Worm (Caenorhabditis elegans) whole organism, early embryonic: ENCODE measurements around the gene srz-71.
"Not testable (repeated sequence)": the region's sequence is repeated elsewhere in the genome, so short reads cannot be mapped to it uniquely, and the experiment has no call there.

Source experiments
- B0310.2 ChIP-seq: sonication (generic microtip); optimal IDR thresholded peaks from 2 replicates; lab custom pipeline; 2016; ENCODE audit warnings: mild to moderate bottlenecking, missing genetic modification characterization, missing compliant biosample characterization
- F13C5.2 ChIP-seq: sonication (generic microtip); optimal IDR thresholded peaks from 2 replicates; lab custom pipeline; 2017; ENCODE audit warnings: mild to moderate bottlenecking, missing genetic modification characterization, inconsistent platforms, missing compliant biosample characterization
- aly-1 ChIP-seq: sonication (generic microtip); optimal IDR thresholded peaks from 2 replicates; lab custom pipeline; 2016; ENCODE audit warnings: missing genetic modification characterization, missing compliant biosample characterization
- ama-1 ChIP-seq: fragments of 150-350 bp; optimal IDR thresholded peaks from 2 replicates; lab custom pipeline; 2014
- ceh-13 ChIP-seq: fragments of 200-800 bp; sonication (Bioruptor generic); optimal IDR thresholded peaks from 2 replicates; lab custom pipeline; 2018; ENCODE audit warnings: mild to moderate bottlenecking, missing genetic modification characterization, missing compliant biosample characterization
- ceh-36 ChIP-seq: sonication (generic microtip); optimal IDR thresholded peaks from 2 replicates; lab custom pipeline; 2016; ENCODE audit warnings: missing genetic modification characterization, inconsistent platforms, missing compliant biosample characterization
- ets-7 ChIP-seq: sonication (generic microtip); optimal IDR thresholded peaks from 2 replicates; lab custom pipeline; 2016; ENCODE audit warnings: missing genotype, missing genetic modification characterization, missing compliant biosample characterization
- flt-1 ChIP-seq: fragments of 200-800 bp; sonication (Bioruptor generic); IDR thresholded peaks from 2 replicates; pipeline ENCODE4 v1.3.6; 2022; ENCODE audit warnings: missing genetic modification characterization, missing compliant biosample characterization
- hmbx-1 ChIP-seq: sonication (generic microtip); optimal IDR thresholded peaks from 2 replicates; lab custom pipeline; 2016; ENCODE audit warnings: mild to moderate bottlenecking, missing genetic modification characterization, missing compliant biosample characterization
- hmg-4 ChIP-seq: fragments of 200-800 bp; sonication (Bioruptor generic); optimal IDR thresholded peaks from 2 replicates; lab custom pipeline; 2018; ENCODE audit warnings: mild to moderate bottlenecking, missing genetic modification characterization, missing compliant biosample characterization
- hnd-1 ChIP-seq: sonication (generic microtip); optimal IDR thresholded peaks from 2 replicates; lab custom pipeline; 2016; ENCODE audit warnings: missing genetic modification characterization, missing compliant biosample characterization
- pes-1 ChIP-seq: fragments of 200-800 bp; sonication (Bioruptor generic); IDR thresholded peaks from 2 replicates; pipeline ENCODE4 v1.3.6; 2022; ENCODE audit warnings: missing genetic modification reagents, missing genetic modification characterization, missing compliant biosample characterization
- scrt-1 ChIP-seq: fragments of 200-800 bp; sonication (Bioruptor generic); IDR thresholded peaks from 2 replicates; pipeline ENCODE4 v1.3.6; 2022; ENCODE audit warnings: missing genetic modification characterization, missing compliant biosample characterization
- sea-1 ChIP-seq: fragments of 200-800 bp; sonication (Bioruptor generic); conservative IDR thresholded peaks from 2 replicates; pipeline ENCODE4 v1.3.6; 2022; ENCODE audit warnings: missing genetic modification characterization, missing compliant biosample characterization
- tbx-11 ChIP-seq: fragments of 200-800 bp; sonication (Bioruptor generic); IDR thresholded peaks from 2 replicates; pipeline ENCODE4 v1.3.6; 2022; ENCODE audit warnings: missing genetic modification characterization, missing compliant biosample characterization
- tbx-37 ChIP-seq: fragments of 200-800 bp; sonication (Bioruptor generic); conservative IDR thresholded peaks from 2 replicates; pipeline ENCODE4 v1.3.6; 2022; ENCODE audit warnings: missing genetic modification reagents, missing genetic modification characterization, missing compliant biosample characterization
- tra-4 ChIP-seq: sonication (generic microtip); optimal IDR thresholded peaks from 2 replicates; lab custom pipeline; 2017; ENCODE audit warnings: missing genetic modification characterization, missing compliant biosample characterization

srz-71 gene

DNA sequence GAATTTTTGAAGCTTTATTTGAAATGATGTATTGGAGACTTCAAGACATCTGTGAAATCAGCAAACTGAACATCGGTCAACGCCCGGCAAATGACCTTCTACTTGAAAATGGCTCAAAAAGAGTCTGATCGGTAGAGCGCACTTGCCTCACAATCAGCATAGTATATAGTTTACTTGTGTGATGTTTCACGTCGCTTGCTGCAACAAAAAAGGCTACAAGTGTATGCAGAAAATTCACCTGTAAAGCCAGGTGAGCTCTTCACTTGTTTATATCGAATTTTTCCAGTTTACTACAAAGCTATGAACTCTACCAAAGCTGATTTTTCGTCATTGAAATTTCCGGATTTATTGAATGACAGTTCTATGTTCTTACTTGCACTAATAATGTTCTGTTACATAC, at the start of gene srz-71:
Gene srz-71, plus strand, starts transcription at position 301 of the 400 bp plus-strand sequence.
- TF ChIP-seq flt-1 (GFP tag; lab: Robert Waterston, UW) (no peak), ceh-36 (tag; lab: Kevin White, UChicago) (no peak), pes-1 (GFP tag; lab: Robert Waterston, UW) (no peak), tbx-37 (GFP tag; lab: Robert Waterston, UW) (no peak), hmbx-1 (tag; lab: Kevin White, UChicago) (no peak), B0310.2 (tag; lab: Kevin White, UChicago) (no peak), hmg-4 (GFP tag; lab: Kevin White, UChicago) (no peak), F13C5.2 (tag; lab: Kevin White, UChicago) (no peak), hnd-1 (tag; lab: Kevin White, UChicago) (no peak), ets-7 (no peak), aly-1 (tag; lab: Kevin White, UChicago) (no peak), scrt-1 (GFP tag; lab: Robert Waterston, UW) (no peak), tra-4 (tag; lab: Kevin White, UChicago) (no peak), ceh-13 (GFP tag; lab: Kevin White, UChicago) (no peak)

DNA sequence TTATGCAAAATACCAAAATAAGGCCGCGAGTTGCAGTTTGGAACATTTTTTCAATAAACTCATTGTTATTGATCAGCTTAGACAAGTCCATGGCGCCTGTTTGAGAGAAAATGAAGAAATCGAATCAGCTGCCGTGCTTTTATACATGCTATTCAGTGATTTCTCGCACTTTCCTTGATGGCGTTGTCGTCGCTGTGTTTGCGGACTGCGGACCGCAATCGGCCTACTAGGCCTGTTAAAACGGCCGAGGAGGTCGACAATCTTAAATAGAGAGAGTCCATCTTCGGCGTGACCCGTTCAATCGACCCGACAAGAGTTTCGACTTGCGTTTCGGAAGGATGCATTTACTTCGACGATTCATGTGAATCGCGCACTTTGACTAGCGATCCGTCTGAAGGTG, 41.9 kb upstream of the srz-71 start, which contains the start of gene srz-75:
Gene srz-75, minus strand, starts transcription at position 101 of the 400 bp plus-strand sequence.
- no peak for TF ChIP-seq ama-1 (lab: Kevin White, UChicago)
- TF ChIP-seq tbx-11 (GFP tag; lab: Robert Waterston, UW) = no peak
- TF ChIP-seq scrt-1 (GFP tag; lab: Robert Waterston, UW) = no peak

DNA sequence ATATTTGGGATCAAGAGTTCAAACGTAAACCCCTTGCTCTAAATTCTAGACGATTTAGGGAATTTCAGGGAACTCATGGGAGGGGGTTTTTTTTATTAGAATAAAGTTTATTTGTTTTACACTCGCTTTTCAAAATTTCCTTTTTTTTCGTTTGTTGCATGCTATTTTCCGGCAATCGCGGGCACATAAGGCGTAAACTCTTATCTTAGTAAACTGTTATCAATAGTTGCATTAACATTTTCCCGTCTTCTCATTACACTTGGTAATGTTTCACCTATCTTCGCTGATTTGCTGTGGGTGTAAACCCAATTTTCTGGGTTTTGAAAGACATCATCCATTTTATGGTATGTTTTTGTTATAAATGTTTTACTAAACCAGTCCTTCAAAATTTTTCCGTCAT, 38.8 kb upstream of the srz-71 start:
- no peak for TF ChIP-seq ets-7
- no peak for TF ChIP-seq tra-4 (tag; lab: Kevin White, UChicago)
- no peak for TF ChIP-seq F13C5.2 (tag; lab: Kevin White, UChicago)
- no peak for TF ChIP-seq sea-1
- no peak for TF ChIP-seq flt-1 (GFP tag; lab: Robert Waterston, UW)
- TF ChIP-seq hmg-4 (GFP tag; lab: Kevin White, UChicago) = no peak
- no peak for TF ChIP-seq ceh-13 (GFP tag; lab: Kevin White, UChicago)
- TF ChIP-seq hmbx-1 (tag; lab: Kevin White, UChicago) = no peak
- TF ChIP-seq pes-1 (GFP tag; lab: Robert Waterston, UW) = no peak
- TF ChIP-seq scrt-1 (GFP tag; lab: Robert Waterston, UW) = no peak
- TF ChIP-seq aly-1 (tag; lab: Kevin White, UChicago) = no peak
- TF ChIP-seq ama-1 (lab: Kevin White, UChicago) = no peak

DNA sequence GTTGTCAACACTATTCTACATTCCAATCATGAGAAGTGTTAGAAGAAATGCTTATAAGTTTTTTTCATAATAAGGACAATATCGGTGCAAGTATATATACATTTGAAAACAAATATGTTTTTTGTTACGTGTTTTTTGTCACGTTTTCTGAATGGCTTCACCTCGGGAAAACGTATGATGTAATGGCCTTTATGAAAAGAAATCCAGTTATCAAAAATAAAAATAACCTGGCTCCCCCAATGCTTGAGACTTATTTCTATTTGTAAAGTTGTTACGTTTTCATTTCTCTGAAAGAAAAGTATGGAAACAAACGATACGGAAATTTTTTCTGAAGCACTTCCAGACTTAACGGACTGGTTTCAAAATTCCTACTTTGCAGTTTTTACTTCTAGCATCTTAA, 33.8 kb upstream of the srz-71 start, which contains the start of gene srz-72:
Gene srz-72, plus strand, starts transcription at position 301 of the 400 bp plus-strand sequence.
- TF ChIP-seq ceh-13 (GFP tag; lab: Kevin White, UChicago) (no peak), ama-1 (lab: Kevin White, UChicago) (no peak), aly-1 (tag; lab: Kevin White, UChicago) (no peak), pes-1 (GFP tag; lab: Robert Waterston, UW) (no peak), hmg-4 (GFP tag; lab: Kevin White, UChicago) (no peak), sea-1 (no peak), tra-4 (tag; lab: Kevin White, UChicago) (no peak)

DNA sequence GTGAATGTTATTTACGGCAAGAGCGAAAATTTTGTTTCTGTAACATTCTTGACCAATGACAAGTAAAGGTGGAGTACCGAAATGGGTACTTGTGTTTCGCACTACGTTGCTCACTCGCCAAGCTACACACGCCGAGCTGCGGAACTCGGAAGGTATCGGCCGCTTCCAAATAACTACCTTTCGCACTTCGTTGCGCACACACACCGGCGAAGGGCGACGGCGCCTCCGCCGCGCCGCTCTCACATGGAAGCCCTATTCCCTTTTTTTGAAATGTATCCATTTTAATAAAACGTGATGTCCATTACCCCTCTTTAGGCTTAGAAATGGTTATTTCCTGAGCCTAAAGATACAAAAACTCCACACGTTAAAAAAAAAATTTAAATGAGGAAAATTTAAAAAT, 25.8 kb upstream of the srz-71 start:
- TF ChIP-seq ama-1 (lab: Kevin White, UChicago) (no peak), scrt-1 (GFP tag; lab: Robert Waterston, UW) (no peak), tbx-11 (GFP tag; lab: Robert Waterston, UW) (no peak), hmbx-1 (tag; lab: Kevin White, UChicago) (no peak), ceh-13 (GFP tag; lab: Kevin White, UChicago) (no peak), aly-1 (tag; lab: Kevin White, UChicago) (no peak), tra-4 (tag; lab: Kevin White, UChicago) (no peak), pes-1 (GFP tag; lab: Robert Waterston, UW) (no peak), ets-7 (no peak), F13C5.2 (tag; lab: Kevin White, UChicago) (no peak), flt-1 (GFP tag; lab: Robert Waterston, UW) (no peak), sea-1 (no peak), hnd-1 (tag; lab: Kevin White, UChicago) (no peak), B0310.2 (tag; lab: Kevin White, UChicago) (no peak), tbx-37 (GFP tag; lab: Robert Waterston, UW) (no peak)

DNA sequence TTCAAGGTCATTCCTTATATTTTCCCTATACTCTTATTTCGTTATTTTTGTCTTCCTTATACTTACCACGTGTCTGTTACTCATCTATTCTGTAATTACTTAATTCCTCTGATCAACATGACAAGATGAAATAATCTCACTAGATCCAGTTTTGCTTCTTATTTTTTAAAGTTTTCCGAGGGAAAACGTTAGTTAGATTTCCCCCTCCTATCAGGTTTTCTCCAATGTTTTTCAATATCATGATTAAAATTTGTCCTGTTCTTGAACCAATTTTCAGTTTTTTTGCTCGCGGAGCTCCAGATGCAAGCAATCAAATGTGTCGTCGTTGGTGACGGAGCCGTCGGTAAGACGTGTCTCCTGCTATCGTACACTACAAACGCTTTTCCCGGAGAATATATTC, 24.8 kb upstream of the srz-71 start, which contains the start of gene rac-2:
Gene rac-2, plus strand, starts transcription at position 301 of the 400 bp plus-strand sequence.
- TF ChIP-seq hmg-4 (GFP tag; lab: Kevin White, UChicago); F13C5.2 (tag; lab: Kevin White, UChicago); flt-1 (GFP tag; lab: Robert Waterston, UW): not testable (repeated sequence)

DNA sequence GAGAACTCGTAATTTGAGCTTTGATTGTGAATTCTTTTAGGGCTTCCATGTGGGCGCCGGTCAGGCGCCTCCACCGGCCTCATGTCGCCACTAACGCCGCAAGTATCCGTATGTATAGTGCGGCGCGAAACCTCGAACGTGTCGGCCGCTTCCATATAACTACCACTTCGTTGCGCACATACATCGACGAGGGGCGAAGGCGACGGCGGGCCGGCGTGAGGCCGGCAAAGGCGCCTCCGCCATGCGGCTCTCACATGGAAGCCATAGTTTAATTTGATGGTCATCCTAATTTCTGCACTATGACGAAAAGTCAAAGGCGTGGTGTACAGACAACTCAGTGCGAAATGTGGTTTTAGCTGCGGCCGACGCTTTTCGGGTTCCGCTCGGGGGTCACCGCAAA, 22.6 kb upstream of the srz-71 start:
- TF ChIP-seq aly-1 (tag; lab: Kevin White, UChicago) (no peak), sea-1 (no peak), pes-1 (GFP tag; lab: Robert Waterston, UW) (no peak), ama-1 (lab: Kevin White, UChicago) (no peak), tra-4 (tag; lab: Kevin White, UChicago) (no peak), scrt-1 (GFP tag; lab: Robert Waterston, UW) (no peak), tbx-37 (GFP tag; lab: Robert Waterston, UW) (no peak)

DNA sequence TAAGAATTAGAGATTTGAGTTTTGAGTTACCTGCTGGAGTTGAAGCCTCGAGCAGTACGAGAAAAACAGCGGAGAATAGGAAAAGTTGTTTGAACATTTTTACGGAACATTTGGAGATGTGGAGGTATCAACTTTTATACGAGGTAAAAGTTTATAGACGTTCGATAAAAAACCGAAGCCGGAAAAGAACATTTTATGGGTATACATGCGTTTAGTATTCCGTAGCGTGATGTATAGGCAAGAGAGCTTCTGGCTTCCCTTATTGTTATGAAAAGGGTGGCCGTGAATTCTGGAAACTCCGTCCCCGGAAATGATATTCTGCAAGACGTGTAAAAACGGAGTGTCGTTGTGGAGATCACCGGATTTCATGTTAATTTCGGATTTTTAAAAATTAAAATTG, 12.3 kb upstream of the srz-71 start, which contains the start of gene K03D3.5:
Gene K03D3.5, minus strand, starts transcription at position 101 of the 400 bp plus-strand sequence.
- TF ChIP-seq aly-1 (tag; lab: Kevin White, UChicago) (no peak), scrt-1 (GFP tag; lab: Robert Waterston, UW) (no peak), sea-1 (no peak), ama-1 (lab: Kevin White, UChicago) (no peak), ets-7 (no peak), tra-4 (tag; lab: Kevin White, UChicago) (no peak), hnd-1 (tag; lab: Kevin White, UChicago) (no peak), B0310.2 (tag; lab: Kevin White, UChicago) (no peak), ceh-36 (tag; lab: Kevin White, UChicago) (no peak), F13C5.2 (tag; lab: Kevin White, UChicago) (no peak), tbx-11 (GFP tag; lab: Robert Waterston, UW) (no peak)
